Fruit fly (Drosophila melanogaster) whole organism: ENCODE data around the gene CG15715.

Experiments used
- CG8478 ChIP-seq: fragments of >200 bp; optimal IDR thresholded peaks from 2 replicates; lab custom pipeline; 2018; ENCODE audit warnings: inconsistent platforms
- Dll ChIP-seq: fragments of >200 bp; optimal IDR thresholded peaks from 2 replicates; lab custom pipeline; 2017
- EcR ChIP-seq, 2 experiments: fragments of >200 bp; optimal IDR thresholded peaks; 2 replicates each; lab custom pipeline; 2017; ENCODE audit warnings: missing biosample characterization in 2 of 2, missing genetic modification characterization in 2 of 2, missing genetic modification reagents in 2 of 2

dm6 chr3L:15834877-15835555 lies 2.3 kb downstream of the CG15715 start, which contains the start of gene CG18081:
- TF ChIP-seq CG8478 (lab: Kevin White, UChicago), result no peak
- TF ChIP-seq Dll (lab: Kevin White, UChicago), result no peak
- no peak for TF ChIP-seq EcR (GFP tag; optimal IDR thresholded peaks at IDR 0.05; lab: Kevin White, UChicago)
